Worm (Caenorhabditis elegans): ENCODE measurements around the gene C49G7.13.

DNA sequence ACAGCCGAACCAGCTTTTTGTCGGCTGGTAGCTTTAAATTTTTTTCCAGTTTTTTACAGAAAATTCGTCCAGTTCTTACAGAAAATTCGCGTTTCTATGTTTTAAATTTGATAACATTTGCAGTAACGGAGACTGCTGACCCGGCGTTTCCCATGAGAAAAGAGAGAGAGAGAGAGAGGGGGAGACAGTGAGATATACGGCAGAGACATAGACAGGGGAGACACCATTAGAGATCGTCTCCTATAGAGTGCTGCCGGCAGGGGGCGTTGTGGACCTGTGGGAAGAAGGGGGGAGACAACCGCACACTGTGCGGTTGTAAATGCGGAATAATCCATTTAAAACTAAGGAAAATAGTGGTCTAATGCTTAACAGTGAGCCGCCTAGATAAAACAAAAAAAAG lies 6.3 kb upstream of the C49G7.13 start:
- TF ChIP-seq blmp-1 (tag; optimal IDR thresholded peaks at IDR 0.05) (no peak), nhr-76 (tag; optimal IDR thresholded peaks at IDR 0.05) (no peak), pha-4 (tag; optimal IDR thresholded peaks at IDR 0.05) (no peak), ham-2 (GFP tag; optimal IDR thresholded peaks at IDR 0.05) (no peak), unc-39 (tag; optimal IDR thresholded peaks at IDR 0.05) (no peak), nhr-12 (tag; optimal IDR thresholded peaks at IDR 0.05) (no peak), M03D4.4 (tag; optimal IDR thresholded peaks at IDR 0.05) (no peak), ceh-39 (tag; optimal IDR thresholded peaks at IDR 0.05) (no peak), nhr-237 (tag; optimal IDR thresholded peaks at IDR 0.05) (no peak), lin-32 (GFP tag; optimal IDR thresholded peaks at IDR 0.05) (no peak), ces-1 (GFP tag; optimal IDR thresholded peaks at IDR 0.05) (no peak), sem-2 (GFP tag; optimal IDR thresholded peaks at IDR 0.05) (no peak), nhr-28 (tag; optimal IDR thresholded peaks at IDR 0.05) (no peak), elt-3 (tag; optimal IDR thresholded peaks at IDR 0.05) (no peak)

Measured in whole organism, mixed stage, embryonic.